Fruit fly (Drosophila melanogaster) whole organism, prepupa: ENCODE results near the gene CG17140.

Experiments
- Blimp-1 ChIP-seq: fragments of 200-800 bp; sonication (Bioruptor generic); optimal IDR thresholded peaks from 3 replicates; lab custom pipeline; 2017; ENCODE audit warnings: missing biosample characterization, missing genetic modification characterization, mild to moderate bottlenecking, moderate library complexity, missing genetic modification reagents
- CG11762 ChIP-seq: fragments of 200-800 bp; sonication (Bioruptor generic); optimal IDR thresholded peaks from 3 replicates; lab custom pipeline; 2016; ENCODE audit warnings: missing biosample characterization, missing genetic modification characterization; ENCODE audit not compliant: insufficient read depth
- CG15336 ChIP-seq: fragments of 200-800 bp; sonication (Bioruptor generic); IDR thresholded peaks from 2 replicates; pipeline ENCODE4 v1.3.6; 2022; ENCODE audit warnings: missing biosample characterization, missing genetic modification characterization
- CG1621 ChIP-seq: fragments of 200-800 bp; sonication (Bioruptor generic); optimal IDR thresholded peaks from 3 replicates; lab custom pipeline; 2018; ENCODE audit warnings: missing biosample characterization, mild to moderate bottlenecking, missing genetic modification characterization
- CG16779 ChIP-seq: fragments of 200-800 bp; sonication (Bioruptor generic); optimal IDR thresholded peaks from 3 replicates; lab custom pipeline; 2017; ENCODE audit warnings: missing biosample characterization, mild to moderate bottlenecking, missing genetic modification characterization
- CG3032 ChIP-seq: fragments of 200-800 bp; optimal IDR thresholded peaks from 2 replicates; lab custom pipeline; 2019; ENCODE audit warnings: missing biosample characterization, mild to moderate bottlenecking, missing genetic modification characterization, moderate library complexity
- CG31627 ChIP-seq: fragments of 200-800 bp; sonication (Bioruptor generic); optimal IDR thresholded peaks from 3 replicates; lab custom pipeline; 2016; ENCODE audit warnings: missing biosample characterization, missing genetic modification characterization
- CG34406 ChIP-seq: fragments of 200-800 bp; sonication (Bioruptor generic); optimal IDR thresholded peaks from 3 replicates; lab custom pipeline; 2016; ENCODE audit warnings: missing biosample characterization, missing genetic modification characterization
- CG6276 ChIP-seq: fragments of 200-800 bp; sonication (Bioruptor generic); optimal IDR thresholded peaks from 2 replicates; lab custom pipeline; 2017; ENCODE audit warnings: missing biosample characterization, mild to moderate bottlenecking, missing genetic modification characterization
- CG6792 ChIP-seq: fragments of 200-800 bp; sonication (Bioruptor generic); optimal IDR thresholded peaks from 3 replicates; lab custom pipeline; 2016; ENCODE audit warnings: missing biosample characterization, missing genetic modification characterization
- CG6808 ChIP-seq: fragments of 200-800 bp; sonication (Bioruptor generic); optimal IDR thresholded peaks from 3 replicates; lab custom pipeline; 2017; ENCODE audit warnings: missing biosample characterization, missing genetic modification characterization, mild to moderate bottlenecking, moderate library complexity, missing genetic modification reagents
- CG8319 ChIP-seq: fragments of 200-800 bp; sonication (Bioruptor generic); optimal IDR thresholded peaks from 3 replicates; lab custom pipeline; 2016; ENCODE audit warnings: missing biosample characterization, missing genetic modification characterization
- CG8632 ChIP-seq: fragments of 200-800 bp; sonication (Bioruptor generic); optimal IDR thresholded peaks from 3 replicates; lab custom pipeline; 2016; ENCODE audit warnings: missing biosample characterization, missing genetic modification characterization
- CG9139 ChIP-seq: fragments of 200-800 bp; sonication (Bioruptor generic); optimal IDR thresholded peaks from 3 replicates; lab custom pipeline; 2017; ENCODE audit warnings: missing biosample characterization, mild to moderate bottlenecking, missing genetic modification characterization
- Eip75B ChIP-seq: fragments of 200-800 bp; sonication (Bioruptor generic); optimal IDR thresholded peaks from 3 replicates; lab custom pipeline; 2016; ENCODE audit warnings: missing biosample characterization, missing genetic modification characterization
- Ets96B ChIP-seq: fragments of 200-800 bp; optimal IDR thresholded peaks from 2 replicates; lab custom pipeline; 2019; ENCODE audit warnings: missing biosample characterization, mild to moderate bottlenecking, missing genetic modification characterization, moderate library complexity
- Gug ChIP-seq: fragments of 200-800 bp; sonication (Bioruptor generic); IDR thresholded peaks from 2 replicates; pipeline ENCODE4 v1.3.6; 2022; ENCODE audit warnings: missing biosample characterization, missing genetic modification characterization
- Hr38 ChIP-seq: sonication (Bioruptor generic); optimal IDR thresholded peaks from 2 replicates; lab custom pipeline; 2016; ENCODE audit warnings: missing biosample characterization, missing genetic modification characterization
- Hr39 ChIP-seq: fragments of 200-800 bp; sonication (Bioruptor generic); optimal IDR thresholded peaks from 2 replicates; lab custom pipeline; 2016; ENCODE audit warnings: missing biosample characterization, missing genetic modification characterization
- Hr4 ChIP-seq: fragments of 200-800 bp; sonication (Bioruptor generic); optimal IDR thresholded peaks from 3 replicates; lab custom pipeline; 2016; ENCODE audit warnings: missing biosample characterization, missing genetic modification characterization
- Met ChIP-seq: fragments of 200-800 bp; sonication (Bioruptor generic); optimal IDR thresholded peaks from 3 replicates; lab custom pipeline; 2016; ENCODE audit warnings: missing biosample characterization, missing genetic modification characterization
- Smox ChIP-seq: fragments of 200-800 bp; sonication (Bioruptor generic); optimal IDR thresholded peaks from 3 replicates; lab custom pipeline; 2016; ENCODE audit warnings: missing biosample characterization, missing genetic modification characterization
- Sox102F ChIP-seq: fragments of 200-800 bp; sonication (Bioruptor generic); optimal IDR thresholded peaks from 2 replicates; lab custom pipeline; 2016; ENCODE audit warnings: missing biosample characterization, mild to moderate bottlenecking, missing genetic modification characterization
- achi ChIP-seq: fragments of 200-800 bp; sonication (Bioruptor generic); optimal IDR thresholded peaks from 3 replicates; lab custom pipeline; 2016; ENCODE audit warnings: missing biosample characterization, missing genetic modification characterization
- acj6 ChIP-seq: fragments of 200-800 bp; sonication (Bioruptor generic); optimal IDR thresholded peaks from 3 replicates; lab custom pipeline; 2016; ENCODE audit warnings: missing biosample characterization, missing genetic modification characterization
- dac ChIP-seq: fragments of 200-800 bp; sonication (Bioruptor generic); optimal IDR thresholded peaks from 2 replicates; lab custom pipeline; 2017; ENCODE audit warnings: missing biosample characterization, mild to moderate bottlenecking, missing genetic modification characterization
- dsx ChIP-seq: fragments of 200-800 bp; optimal IDR thresholded peaks from 3 replicates; lab custom pipeline; 2019; ENCODE audit warnings: missing biosample characterization, mild to moderate bottlenecking, missing genetic modification characterization, moderate library complexity; ENCODE audit not compliant: poor library complexity, severe bottlenecking
- eg ChIP-seq: fragments of 200-800 bp; sonication (Bioruptor generic); IDR thresholded peaks from 3 replicates; pipeline ENCODE4 v1.3.6; 2022; ENCODE audit warnings: missing biosample characterization, missing genetic modification characterization
- esn ChIP-seq: fragments of 200-800 bp; sonication (Bioruptor generic); optimal IDR thresholded peaks from 2 replicates; lab custom pipeline; 2016; ENCODE audit warnings: missing biosample characterization, mild to moderate bottlenecking, missing genetic modification characterization, moderate library complexity
- fd59A ChIP-seq: fragments of 200-800 bp; sonication (Bioruptor generic); optimal IDR thresholded peaks from 2 replicates; lab custom pipeline; 2017; ENCODE audit warnings: missing biosample characterization, mild to moderate bottlenecking, missing genetic modification characterization, missing genetic modification reagents
- net ChIP-seq: fragments of 200-800 bp; sonication (Bioruptor generic); optimal IDR thresholded peaks from 3 replicates; lab custom pipeline; 2016; ENCODE audit warnings: missing biosample characterization, missing genetic modification characterization
- ss ChIP-seq, 2 experiments: fragments of 200-800 bp; sonication (Bioruptor generic); optimal IDR thresholded peaks; 2 replicates in 1 of 2; 3 replicates in 1 of 2; lab custom pipeline; 2017 to 2018; ENCODE audit warnings: mild to moderate bottlenecking in 2 of 2, missing biosample characterization in 2 of 2, missing genetic modification characterization in 2 of 2, moderate library complexity in 1 of 2
- vri ChIP-seq: fragments of 200-800 bp; sonication (Bioruptor generic); optimal IDR thresholded peaks from 3 replicates; lab custom pipeline; 2016; ENCODE audit warnings: missing biosample characterization, mild to moderate bottlenecking, missing genetic modification characterization

The CG17140 gene

DNA sequence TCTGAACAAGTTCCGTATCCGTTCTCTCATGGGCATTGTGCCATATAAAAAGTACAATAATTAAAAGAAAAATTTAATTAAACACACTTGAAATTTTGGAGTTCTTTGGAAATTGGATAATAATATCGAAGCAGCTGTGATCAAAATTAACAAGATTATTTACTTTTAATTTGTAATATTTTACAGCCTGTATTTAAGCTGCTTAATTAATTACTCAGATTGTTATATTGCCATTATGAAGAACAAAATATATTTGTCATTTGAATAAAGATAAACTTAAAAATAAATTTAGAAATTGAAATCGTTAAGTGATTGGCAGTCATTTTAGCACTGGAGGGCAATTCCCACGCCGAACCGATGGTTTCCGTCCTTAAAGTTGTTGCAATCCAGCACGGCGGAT, at the start of gene CG17140, which contains the start of gene CG17139:
CG17140 (minus strand) TSS at position 101 of the 400 bp plus-strand sequence.
CG17139 (minus strand) TSS at position 101 of the 400 bp plus-strand sequence.
- TF ChIP-seq CG6792 (GFP tag; lab: Kevin White, UChicago) (no peak), CG11762 (GFP tag; lab: Kevin White, UChicago) (no peak), Ets96B (tag; lab: Kevin White, UChicago) (no peak), Met (GFP tag; lab: Kevin White, UChicago) (no peak), Hr38 (no peak), Hr39 (GFP tag; lab: Kevin White, UChicago) (no peak), CG8632 (GFP tag; lab: Kevin White, UChicago) (no peak), Gug (GFP tag; lab: Robert Waterston, UW) (no peak)
- TF ChIP-seq, all 60 proteins: peak for 0

DNA sequence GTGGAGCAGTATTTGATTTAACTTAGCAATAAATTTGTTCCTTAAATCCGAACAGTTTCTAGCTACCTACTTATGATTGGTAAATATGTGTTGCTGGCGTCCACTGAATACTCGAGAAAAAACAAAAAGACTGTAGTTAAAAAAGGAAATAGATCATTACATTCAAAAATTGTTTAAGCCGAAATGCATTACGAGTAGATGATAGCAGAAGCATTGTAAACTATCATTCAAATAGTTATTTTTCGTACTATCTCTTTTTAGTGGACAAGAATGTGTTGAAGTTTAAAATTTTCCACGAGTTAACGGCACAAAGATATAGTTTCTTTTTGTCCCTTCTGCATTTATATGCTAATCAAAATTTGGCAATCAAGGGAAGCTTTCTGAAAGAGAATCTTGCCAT, 43.4 kb upstream of the CG17140 start, which contains the start of gene CG14071:
CG14071 (minus strand) TSS at position 101 of the 400 bp plus-strand sequence.
- TF ChIP-seq CG16779 (no peak), CG8632 (GFP tag; lab: Kevin White, UChicago) (no peak), CG15336 (no peak), ss (GFP tag; optimal IDR thresholded peaks at IDR 0.05; lab: Kevin White, UChicago) (no peak), achi (GFP tag; lab: Kevin White, UChicago) (no peak), Met (GFP tag; lab: Kevin White, UChicago) (no peak), esn (GFP tag; lab: Kevin White, UChicago) (no peak), Blimp-1 (no peak), dsx (no peak), CG3032 (tag; lab: Kevin White, UChicago) (no peak), CG31627 (no peak), acj6 (GFP tag; lab: Kevin White, UChicago) (no peak), Eip75B (GFP tag; lab: Kevin White, UChicago) (no peak), CG6276 (GFP tag; lab: Kevin White, UChicago) (no peak), Hr39 (GFP tag; lab: Kevin White, UChicago) (no peak), Sox102F (GFP tag; lab: Kevin White, UChicago) (no peak), CG11762 (GFP tag; lab: Kevin White, UChicago) (no peak), net (GFP tag; lab: Kevin White, UChicago) (no peak)

- TF ChIP-seq CG1621 = no peak
- TF ChIP-seq CG31627 = no peak
- TF ChIP-seq CG34406 (GFP tag; lab: Kevin White, UChicago) = no peak
- TF ChIP-seq Smox (GFP tag; lab: Kevin White, UChicago) = no peak
- TF ChIP-seq Hr4 (GFP tag; lab: Kevin White, UChicago) = no peak
- no peak for TF ChIP-seq fd59A
- no peak for TF ChIP-seq CG8319 (GFP tag; lab: Kevin White, UChicago)
- TF ChIP-seq CG16779 = no peak
- no peak for TF ChIP-seq acj6 (GFP tag; lab: Kevin White, UChicago)
- TF ChIP-seq dac = no peak
- TF ChIP-seq ss (GFP tag; optimal IDR thresholded peaks at IDR 0.05; lab: Kevin White, UChicago) = no peak
- no peak for TF ChIP-seq Hr38
- TF ChIP-seq vri (GFP tag; lab: Kevin White, UChicago) = no peak
- TF ChIP-seq CG9139 (GFP tag; lab: Kevin White, UChicago) = no peak
- no peak for TF ChIP-seq CG6808 (GFP tag; lab: Kevin White, UChicago)
- TF ChIP-seq eg = no peak
These were observed 24.4 kb upstream of the CG17140 start, which contains the start of gene CG12517 for dm6 chr2L:10869867-10870266. TSS of gene CG12517 (plus strand) at chr2L:10870167.
